Fruit fly (Drosophila melanogaster) S2 (cell line): ENCODE measurements around the gene CG4970.

Experiments used
- CG8478 ChIP-seq: fragments of >200 bp; optimal IDR thresholded peaks from 2 replicates; lab custom pipeline; 2018
- CTCF ChIP-seq, 2 experiments: fragments of >200 bp; optimal IDR thresholded peaks; 2 replicates each; lab custom pipeline; 2018

Gene CG4970

DNA sequence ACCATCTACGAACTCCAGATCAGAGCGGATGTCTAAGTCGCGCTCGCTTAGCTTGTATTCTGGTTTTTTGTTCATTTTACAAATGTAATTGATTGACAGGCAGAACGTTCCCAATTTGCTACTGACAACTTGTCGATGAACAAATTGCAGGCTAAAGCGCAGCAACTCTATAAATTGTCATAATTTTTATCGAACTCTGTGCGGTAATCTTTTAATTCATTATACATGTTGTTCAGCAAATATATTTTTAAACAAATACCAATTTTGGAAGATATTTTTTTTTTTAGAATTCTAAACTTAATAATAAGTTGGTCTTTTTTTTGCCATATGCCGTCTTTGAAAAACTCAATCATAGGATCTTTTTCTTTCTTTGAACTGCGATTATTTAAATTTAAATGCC is 4.0 kb downstream of the CG4970 start, which contains the start of gene CG14930:
Gene CG14930, minus strand, starts transcription at position 101 of the 400 bp plus-strand sequence.
- TF ChIP-seq CTCF (optimal IDR thresholded peaks at IDR 0.05; lab: Kevin White, UChicago) (no peak), CG8478 (lab: Kevin White, UChicago) (no peak)

DNA sequence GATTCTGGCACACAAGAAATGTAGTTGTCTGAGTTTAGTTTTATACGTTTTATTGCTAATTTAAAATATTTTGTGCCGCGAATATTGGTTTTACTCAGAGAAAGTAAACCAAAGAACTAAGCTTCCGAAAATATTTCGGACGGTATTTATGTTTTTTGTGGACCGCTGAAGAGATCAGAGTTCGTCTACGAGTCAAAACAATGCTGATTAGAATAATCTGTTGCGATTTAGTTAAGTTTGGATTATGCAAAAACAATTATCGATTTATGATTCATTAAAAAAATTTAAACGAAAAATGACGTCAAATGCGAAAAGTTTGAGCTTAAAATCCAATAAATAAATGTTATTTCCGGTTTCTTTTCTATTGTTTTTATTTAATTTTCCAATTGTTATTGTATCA is 5.5 kb downstream of the CG4970 start, which contains the start of gene CG43153:
Gene CG43153, minus strand, starts transcription at position 101 of the 400 bp plus-strand sequence.
- no peak for TF ChIP-seq CTCF (optimal IDR thresholded peaks at IDR 0.05; lab: Kevin White, UChicago)
- TF ChIP-seq CG8478 (lab: Kevin White, UChicago): no peak

DNA sequence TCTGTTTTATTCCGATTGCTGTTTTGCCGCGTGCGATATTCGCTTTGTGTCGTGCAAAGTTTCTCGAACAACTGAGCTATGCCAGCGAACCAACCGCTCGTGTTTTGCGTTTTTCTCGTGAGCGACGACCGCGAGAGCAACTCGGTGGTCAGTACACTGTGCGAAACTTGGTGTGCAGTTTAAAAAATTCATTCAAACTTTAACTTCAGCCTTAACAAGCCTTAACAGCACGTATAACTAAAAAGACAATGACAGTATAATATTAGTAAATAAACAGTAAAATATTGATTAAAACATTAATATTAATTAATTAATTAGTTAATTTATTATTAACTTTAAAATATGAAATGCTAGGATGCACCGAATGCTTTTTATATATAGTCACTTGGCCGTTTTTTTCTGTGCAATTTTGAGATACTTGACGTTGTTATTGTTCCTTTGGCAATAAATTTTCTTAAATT is 11.0 kb downstream of the CG4970 start, which contains the start of gene CG31705:
Gene CG31705, minus strand, starts transcription at position 77 of the 461 bp plus-strand sequence.
- no peak for TF ChIP-seq CG8478 (lab: Kevin White, UChicago)
- TF ChIP-seq CTCF (optimal IDR thresholded peaks at IDR 0.05; lab: Kevin White, UChicago): no peak

DNA sequence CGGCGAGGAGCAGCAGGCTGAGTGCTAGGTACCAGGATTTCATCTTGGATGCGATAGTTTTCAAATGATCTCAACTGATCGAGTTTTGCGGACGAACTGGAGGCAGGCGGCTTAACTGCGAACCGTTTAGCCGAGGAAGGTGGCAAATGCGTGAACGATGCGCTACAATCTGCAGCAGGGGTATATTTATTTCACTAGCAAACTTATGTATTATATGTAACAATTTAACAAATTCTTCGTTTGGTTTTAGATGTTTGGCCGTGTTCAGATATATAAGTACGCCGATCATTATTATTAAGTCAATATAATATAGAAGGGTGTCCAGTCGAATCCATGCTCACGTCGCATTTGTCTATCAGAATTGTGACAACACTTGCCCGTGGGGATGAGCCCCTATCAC is 13.8 kb downstream of the CG4970 start, which contains the start of gene CG31706:
Gene CG31706, minus strand, starts transcription at position 101 of the 400 bp plus-strand sequence.
- no peak for TF ChIP-seq CG8478 (lab: Kevin White, UChicago)
- no peak for TF ChIP-seq CTCF (optimal IDR thresholded peaks at IDR 0.05; lab: Kevin White, UChicago)

DNA sequence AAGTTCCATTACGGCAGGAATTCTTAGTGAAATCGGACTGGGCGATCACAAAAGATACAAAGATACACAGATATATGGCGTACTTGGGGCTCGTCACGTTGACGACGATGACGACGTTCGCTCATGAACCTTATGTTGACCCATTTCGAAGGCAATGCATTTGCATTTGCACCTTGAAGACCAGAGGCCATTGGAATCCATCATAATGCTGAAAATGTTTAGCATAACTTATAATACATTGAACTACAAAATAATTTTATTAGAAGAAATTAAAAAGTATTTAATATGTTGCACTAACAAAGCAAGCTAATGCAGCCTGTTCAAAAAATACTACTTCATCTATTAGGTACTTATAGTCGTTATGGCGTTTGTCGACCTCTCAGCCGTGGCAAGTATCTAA is 14.3 kb downstream of the CG4970 start, which contains the start of gene CG34162:
Gene CG34162, plus strand, starts transcription at position 301 of the 400 bp plus-strand sequence.
- TF ChIP-seq CTCF (optimal IDR thresholded peaks at IDR 0.05; lab: Kevin White, UChicago) (no peak), CG8478 (lab: Kevin White, UChicago) (no peak)

DNA sequence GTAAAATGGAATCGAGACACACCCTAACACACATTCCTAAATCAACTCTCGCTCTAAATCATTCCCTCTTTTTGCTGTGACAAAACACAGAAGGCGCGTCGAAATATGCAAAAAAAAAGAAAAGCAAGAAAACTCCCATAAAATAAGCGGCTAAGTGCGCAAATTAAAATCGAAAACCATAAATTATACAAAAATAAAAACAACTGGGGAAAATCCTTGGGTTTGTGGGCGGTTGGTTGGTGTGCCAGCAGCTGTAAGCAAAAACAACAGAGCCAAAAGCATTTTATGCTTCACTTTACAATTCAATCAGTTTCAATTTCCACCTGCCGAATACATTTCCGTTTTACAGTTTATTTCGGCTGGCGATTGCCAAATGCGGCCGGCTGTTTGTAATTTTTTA is 18.7 kb downstream of the CG4970 start, which contains the start of gene CG43438:
Gene CG43438, plus strand, starts transcription at position 301 of the 400 bp plus-strand sequence.
- TF ChIP-seq CTCF (optimal IDR thresholded peaks at IDR 0.05; lab: Kevin White, UChicago) (no peak), CG8478 (lab: Kevin White, UChicago) (no peak)

DNA sequence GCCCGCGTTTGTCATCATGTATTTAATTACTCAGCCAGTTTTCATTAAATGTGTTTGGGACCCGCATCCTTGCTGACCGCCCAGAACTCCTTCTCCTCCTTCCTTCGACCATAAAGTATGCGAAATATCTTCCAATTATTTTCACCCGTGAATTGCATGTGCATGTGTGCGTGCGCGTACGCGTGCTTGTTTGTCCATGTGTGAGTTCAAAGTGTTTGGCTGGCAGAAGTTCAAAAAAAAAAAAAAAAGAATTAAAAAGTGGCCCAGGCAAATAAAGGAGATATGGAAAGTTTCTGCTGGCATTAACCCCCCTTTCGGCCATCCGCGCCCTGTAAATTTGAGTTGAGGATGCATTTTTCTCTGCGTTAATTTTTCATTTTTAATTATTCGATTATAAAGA is 36.6 kb downstream of the CG4970 start:
- no peak for TF ChIP-seq CTCF (optimal IDR thresholded peaks at IDR 0.05; lab: Kevin White, UChicago)
- no peak for TF ChIP-seq CG8478 (lab: Kevin White, UChicago)
